Worm (Caenorhabditis elegans) whole organism, L1 larva: ENCODE results near the gene cdo-1.

Source experiments
- F16B12.6 ChIP-seq: fragments of 150-350 bp; optimal IDR thresholded peaks from 2 replicates; lab custom pipeline; 2014; ENCODE audit warnings: missing biosample characterization, missing genetic modification characterization
- elt-3 ChIP-seq, 6 experiments: fragments of 150-350 bp in 1 of 6; sonication (generic microtip); optimal IDR thresholded peaks; 2 replicates each; lab custom pipeline; 2017 to 2018; ENCODE audit warnings: missing biosample characterization in 6 of 6, missing genetic modification characterization in 6 of 6, inconsistent platforms in 1 of 6
- hlh-17 ChIP-seq: fragments of 200-800 bp; sonication (Bioruptor generic); optimal IDR thresholded peaks from 2 replicates; lab custom pipeline; 2018; ENCODE audit warnings: missing genetic modification characterization, mild to moderate bottlenecking, missing compliant biosample characterization, moderate library complexity, borderline replicate concordance
- nhr-28 ChIP-seq: fragments of 150-350 bp; optimal IDR thresholded peaks from 2 replicates; lab custom pipeline; 2014; ENCODE audit warnings: missing biosample characterization, missing genetic modification characterization
- nhr-77 ChIP-seq: fragments of 150-350 bp; optimal IDR thresholded peaks from 2 replicates; lab custom pipeline; 2014; ENCODE audit warnings: missing biosample characterization, missing genetic modification characterization
- pax-3 ChIP-seq: fragments of 200-800 bp; sonication (Bioruptor generic); optimal IDR thresholded peaks from 2 replicates; lab custom pipeline; 2018; ENCODE audit warnings: mild to moderate bottlenecking, missing genetic modification characterization, moderate library complexity, missing compliant biosample characterization
- skn-1 ChIP-seq: fragments of 150-350 bp; optimal IDR thresholded peaks from 2 replicates; lab custom pipeline; 2014; ENCODE audit warnings: missing biosample characterization, missing genetic modification characterization
- zag-1 ChIP-seq: fragments of 150-350 bp; optimal IDR thresholded peaks from 2 replicates; lab custom pipeline; 2014; ENCODE audit warnings: missing biosample characterization, missing genetic modification characterization
- ztf-4 ChIP-seq: fragments of 150-350 bp; optimal IDR thresholded peaks from 2 replicates; lab custom pipeline; 2014; ENCODE audit warnings: missing biosample characterization, missing genetic modification characterization

- TF ChIP-seq F16B12.6 (tag; lab: Kevin White, UChicago) (no peak), skn-1 (tag; lab: Kevin White, UChicago) (no peak), hlh-17 (GFP tag; lab: Kevin White, UChicago) (no peak), nhr-28 (tag; lab: Kevin White, UChicago) (no peak), elt-3 (tag; optimal IDR thresholded peaks at IDR 0.05; lab: Kevin White, UChicago) (no peak), nhr-77 (no peak), ztf-4 (tag; lab: Kevin White, UChicago) (no peak), zag-1 (tag; lab: Kevin White, UChicago) (no peak), pax-3 (tag; lab: Kevin White, UChicago) (no peak)
Observed at ce11 chrX:825924-826323, 37.5 kb downstream of the cdo-1 start.
